Worm (Caenorhabditis elegans): Measurements from ENCODE around the gene hil-1.

DNA sequence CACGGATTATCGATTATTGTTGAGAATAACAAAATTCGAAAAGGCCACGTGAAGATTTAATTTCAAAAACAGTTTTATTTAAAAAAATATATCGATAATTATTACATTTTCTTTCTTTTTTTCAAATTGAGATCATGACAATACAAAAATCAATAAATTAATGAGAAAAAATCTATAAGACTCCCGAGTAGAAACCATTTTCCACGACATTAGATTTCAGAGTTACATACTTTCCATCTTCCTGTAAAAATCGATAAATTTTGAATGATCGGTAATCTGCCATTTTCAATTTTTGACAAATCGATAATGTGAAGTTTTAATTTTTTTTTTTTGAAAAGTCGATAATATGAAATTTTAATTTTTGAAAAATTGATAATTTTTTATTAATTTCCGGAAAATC, 3.9 kb upstream of the hil-1 start, which contains the start of gene C30G7.3:
- no peak for TF ChIP-seq snpc-4 (tag; optimal IDR thresholded peaks at IDR 0.05)
- no peak for TF ChIP-seq unc-39 (tag; optimal IDR thresholded peaks at IDR 0.05)
- no peak for TF ChIP-seq ztf-11 (tag; optimal IDR thresholded peaks at IDR 0.05)
- TF ChIP-seq unc-62 (GFP tag; optimal IDR thresholded peaks at IDR 0.05), result no peak
- TF ChIP-seq pha-4 (tag; optimal IDR thresholded peaks at IDR 0.05), result no peak
- TF ChIP-seq sptf-1 (tag; optimal IDR thresholded peaks at IDR 0.05), result no peak
- no peak for TF ChIP-seq mep-1 (tag; optimal IDR thresholded peaks at IDR 0.05)
- TF ChIP-seq ces-1 (GFP tag; optimal IDR thresholded peaks at IDR 0.05), result no peak
- no peak for TF ChIP-seq nhr-237 (tag; optimal IDR thresholded peaks at IDR 0.05)
- TF ChIP-seq nhr-28 (tag; optimal IDR thresholded peaks at IDR 0.05), result no peak
